Fruit fly (Drosophila melanogaster) Kc167 (cell line): ENCODE results near the gene DnaJ-H.

Experiments
- Sin3A ChIP-seq: fragments of >200 bp; optimal IDR thresholded peaks from 2 replicates; lab custom pipeline; 2018; ENCODE audit warnings: missing external identifiers
- h ChIP-seq: fragments of >200 bp; optimal IDR thresholded peaks from 3 replicates; lab custom pipeline; 2018; ENCODE audit warnings: missing external identifiers
- insv ChIP-seq: fragments of >200 bp; optimal IDR thresholded peaks from 3 replicates; lab custom pipeline; 2018; ENCODE audit warnings: missing external identifiers
- ttk ChIP-seq: sonication (Bioruptor generic); optimal IDR thresholded peaks from 2 replicates; lab custom pipeline; 2017; ENCODE audit warnings: missing external identifiers

DNA sequence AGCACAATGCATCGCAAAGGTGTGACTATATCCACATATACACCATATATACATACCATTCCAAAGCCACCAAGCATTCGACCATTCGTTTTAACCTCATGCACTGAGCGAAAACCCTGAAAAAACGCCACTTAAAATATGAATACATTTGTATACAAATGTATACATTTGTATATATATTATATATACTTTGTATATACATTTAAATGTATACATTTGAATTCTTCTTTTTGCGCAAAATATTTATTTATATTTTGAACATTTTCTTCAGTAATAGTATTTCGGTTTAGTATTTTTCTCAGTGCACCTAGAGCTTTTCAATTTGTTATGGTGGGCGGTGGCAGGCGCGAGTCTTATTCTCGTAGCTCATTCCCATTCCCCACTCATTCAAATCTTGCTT lies 9.5 kb downstream of the DnaJ-H start:
- TF ChIP-seq ttk (lab: Kevin White, UChicago) (no peak), insv (lab: Kevin White, UChicago) (no peak), h (lab: Kevin White, UChicago) (no peak), Sin3A (lab: Kevin White, UChicago) (no peak)
